Fruit fly (Drosophila melanogaster) S2 (cell line): Measurements from ENCODE around the gene CenG1A.

ENCODE experiments used
- CG8478 ChIP-seq: fragments of >200 bp; optimal IDR thresholded peaks from 2 replicates; lab custom pipeline; 2018
- CTCF ChIP-seq, 2 experiments: fragments of >200 bp; optimal IDR thresholded peaks; 2 replicates each; lab custom pipeline; 2018

DNA sequence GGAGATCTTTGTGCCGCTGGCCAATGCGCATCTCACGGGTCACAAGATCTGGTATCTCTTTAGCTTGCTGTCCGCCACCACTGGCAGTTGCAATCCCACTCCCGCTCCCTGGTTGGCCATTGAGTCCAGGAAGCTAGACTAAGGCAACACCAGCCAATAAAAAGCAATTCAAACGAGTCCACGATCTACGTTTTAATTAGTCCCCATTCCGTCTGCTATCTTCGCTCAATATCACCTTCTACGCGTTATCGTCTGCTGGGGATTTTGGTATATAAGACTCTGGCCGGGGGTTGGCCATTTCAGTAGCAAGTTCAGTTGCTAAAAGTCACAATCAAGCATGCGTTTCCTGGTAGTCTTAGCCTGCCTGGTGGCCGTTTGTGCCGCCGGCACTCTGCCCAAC lies 12.3 kb downstream of the CenG1A start, which contains the start of gene CG7953:
- TF ChIP-seq CTCF (optimal IDR thresholded peaks at IDR 0.05; lab: Kevin White, UChicago) (no peak), CG8478 (lab: Kevin White, UChicago) (no peak)
